Worm (Caenorhabditis elegans): ENCODE measurements around the gene Y45F3A.9.

The Y45F3A.9 gene

ce11 chrIII:10631870-10632509 lies 37.0 kb upstream of the Y45F3A.9 start:
- TF ChIP-seq snpc-3.4 (tag; optimal IDR thresholded peaks at IDR 0.05) (no peak), F37B4.10 (GFP tag; IDR thresholded peaks at IDR 0.05) (no peak), dox-1 (GFP tag; IDR thresholded peaks at IDR 0.05) (no peak), F33H1.4 (GFP tag; IDR thresholded peaks at IDR 0.05) (no peak), Y67H2A.10 (GFP tag; conservative IDR thresholded peaks at IDR 0.05) (no peak), let-526 (GFP tag; IDR thresholded peaks at IDR 0.05) (no peak), chd-7 (tag; optimal IDR thresholded peaks at IDR 0.05) (no peak), lin-40 (tag; optimal IDR thresholded peaks at IDR 0.05) (no peak), nfya-2 (GFP tag; IDR thresholded peaks at IDR 0.05) (no peak), ztf-28 (GFP tag; IDR thresholded peaks at IDR 0.05) (no peak), sdz-38 (tag; optimal IDR thresholded peaks at IDR 0.05) (no peak), attf-6 (GFP tag; IDR thresholded peaks at IDR 0.05) (no peak), attf-5 (GFP tag; optimal IDR thresholded peaks at IDR 0.05) (no peak), nfya-1 (tag; optimal IDR thresholded peaks at IDR 0.05; ENCODE audit: borderline replicate concordance, insufficient read depth) (no peak), aptf-3 (GFP tag; IDR thresholded peaks at IDR 0.05) (no peak), ZK185.1 (tag; optimal IDR thresholded peaks at IDR 0.05; ENCODE audit: poor library complexity, severe bottlenecking) (no peak), die-1 (tag; optimal IDR thresholded peaks at IDR 0.05) (no peak), rpc-1 (optimal IDR thresholded peaks at IDR 0.05) (no peak), rpc-1 (tag; optimal IDR thresholded peaks at IDR 0.05) (no peak)

ce11 chrIII:10629795-10630194 lies 34.8 kb upstream of the Y45F3A.9 start:
- TF ChIP-seq akir-1 (GFP tag; optimal IDR thresholded peaks at IDR 0.05): no peak
- TF ChIP-seq nfyb-1 (GFP tag; IDR thresholded peaks at IDR 0.05): no peak
- no peak for TF ChIP-seq madf-8 (GFP tag; conservative IDR thresholded peaks at IDR 0.05)
- no peak for TF ChIP-seq ztf-25 (GFP tag; IDR thresholded peaks at IDR 0.05)
- no peak for TF ChIP-seq attf-6 (GFP tag; IDR thresholded peaks at IDR 0.05)
- TF ChIP-seq let-607 (tag; optimal IDR thresholded peaks at IDR 0.05): no peak
- TF ChIP-seq him-1 (tag; optimal IDR thresholded peaks at IDR 0.05): no peak
- TF ChIP-seq lin-26 (GFP tag; IDR thresholded peaks at IDR 0.05): no peak

ce11 chrIII:10629043-10629442 lies 34.1 kb upstream of the Y45F3A.9 start, which contains the start of gene swt-4:
swt-4 (minus strand) TSS chrIII:10629143.
- TF ChIP-seq atf-7 (tag; optimal IDR thresholded peaks at IDR 0.05) (no peak), chd-7 (tag; optimal IDR thresholded peaks at IDR 0.05) (no peak), attf-5 (GFP tag; optimal IDR thresholded peaks at IDR 0.05) (no peak), K11D2.4 (GFP tag; IDR thresholded peaks at IDR 0.05) (no peak), lag-1 (GFP tag; IDR thresholded peaks at IDR 0.05) (no peak), sptf-2 (GFP tag; optimal IDR thresholded peaks at IDR 0.05) (no peak), hlh-12 (tag; optimal IDR thresholded peaks at IDR 0.05) (no peak)

ce11 chrIII:10628360-10628759 lies 33.4 kb upstream of the Y45F3A.9 start:
- TF ChIP-seq mcd-1 (GFP tag; IDR thresholded peaks at IDR 0.05) (peak; percentile 24; the same call in 1 of the 2 replicates), snpc-4 (GFP tag; optimal IDR thresholded peaks at IDR 0.05) (no peak), snpc-4 (tag; optimal IDR thresholded peaks at IDR 0.05) (peak in 1 of 4 experiments; percentile 18), lin-40 (tag; optimal IDR thresholded peaks at IDR 0.05) (peak; percentile 32), aptf-3 (GFP tag; IDR thresholded peaks at IDR 0.05) (no peak), attf-6 (GFP tag; IDR thresholded peaks at IDR 0.05) (no peak), nfyb-1 (GFP tag; IDR thresholded peaks at IDR 0.05) (0 out of 2 replicates have a peak, but pooled peaks have one; percentile 34), F33H1.4 (GFP tag; IDR thresholded peaks at IDR 0.05) (peak; percentile 14; the same call in 1 of the 2 replicates), hmg-1.2 (GFP tag; IDR thresholded peaks at IDR 0.05) (peak; percentile 99), Y79H2A.3 (GFP tag; conservative IDR thresholded peaks at IDR 0.05) (no peak), snpc-3.4 (tag; optimal IDR thresholded peaks at IDR 0.05) (no peak), tbp1 (GFP tag; optimal IDR thresholded peaks at IDR 0.05) (peak; percentile 9), attf-5 (GFP tag; optimal IDR thresholded peaks at IDR 0.05) (peak; percentile 24), let-607 (tag; optimal IDR thresholded peaks at IDR 0.05) (peak in 1 of 2 experiments; percentile 1)

Measured in whole organism, young adult.